Fruit fly (Drosophila melanogaster) whole organism, embryonic: ENCODE results near the gene drpr.

ENCODE experiments used
- Atf-2 ChIP-seq: fragments of 200-800 bp; sonication (Bioruptor generic); optimal IDR thresholded peaks from 2 replicates; lab custom pipeline; 2016; ENCODE audit warnings: missing biosample characterization, missing genetic modification characterization
- CG10147 ChIP-seq: fragments of 200-800 bp; sonication (Bioruptor generic); optimal IDR thresholded peaks from 2 replicates; lab custom pipeline; 2019; ENCODE audit warnings: missing biosample characterization, mild to moderate bottlenecking, missing genetic modification characterization, moderate library complexity
- CG13287 ChIP-seq: fragments of 200-800 bp; sonication (Bioruptor generic); IDR thresholded peaks from 2 replicates; pipeline ENCODE4 v1.3.6; 2022; ENCODE audit warnings: missing biosample characterization, missing genetic modification characterization; ENCODE audit not compliant: partially characterized antibody
- CG1529 ChIP-seq: fragments of 200-800 bp; sonication (Bioruptor generic); optimal IDR thresholded peaks from 3 replicates; lab custom pipeline; 2018; ENCODE audit warnings: missing biosample characterization, missing genetic modification characterization
- CG15514 ChIP-seq: fragments of 200-800 bp; sonication (Bioruptor generic); optimal IDR thresholded peaks from 3 replicates; lab custom pipeline; 2017; ENCODE audit warnings: missing biosample characterization, missing genetic modification characterization, mild to moderate bottlenecking, moderate library complexity, missing genetic modification reagents
- CG17568 ChIP-seq: fragments of 200-800 bp; sonication (Bioruptor generic); optimal IDR thresholded peaks from 2 replicates; lab custom pipeline; 2018; ENCODE audit warnings: missing biosample characterization, mild to moderate bottlenecking, missing genetic modification characterization, moderate library complexity
- CG18476 ChIP-seq: fragments of 200-800 bp; sonication (Bioruptor generic); optimal IDR thresholded peaks from 2 replicates; lab custom pipeline; 2016; ENCODE audit warnings: missing biosample characterization, mild to moderate bottlenecking, missing genetic modification characterization
- CG18764 ChIP-seq: fragments of 200-800 bp; sonication (Bioruptor generic); optimal IDR thresholded peaks from 3 replicates; lab custom pipeline; 2016; ENCODE audit warnings: missing biosample characterization, missing genetic modification characterization
- CG2712 ChIP-seq: fragments of 200-800 bp; optimal IDR thresholded peaks from 3 replicates; lab custom pipeline; 2019; ENCODE audit warnings: missing biosample characterization, mild to moderate bottlenecking, missing genetic modification characterization, moderate library complexity
- CG30431 ChIP-seq: fragments of 200-800 bp; sonication (Bioruptor generic); optimal IDR thresholded peaks from 2 replicates; lab custom pipeline; 2017; ENCODE audit warnings: missing biosample characterization, missing genetic modification characterization
- CG32532 ChIP-seq: fragments of 200-800 bp; sonication (Bioruptor generic); IDR thresholded peaks from 2 replicates; pipeline ENCODE4 v1.3.6; 2022; ENCODE audit warnings: missing biosample characterization, missing genetic modification characterization
- CG3847 ChIP-seq: fragments of 200-800 bp; sonication (Bioruptor generic); IDR thresholded peaks from 2 replicates; pipeline ENCODE4 v1.3.6; 2022; ENCODE audit warnings: missing biosample characterization, missing genetic modification characterization
- CG6175 ChIP-seq: fragments of 200-800 bp; sonication (Bioruptor generic); IDR thresholded peaks from 3 replicates; pipeline ENCODE4 v1.3.6; 2022; ENCODE audit warnings: missing biosample characterization, missing genetic modification characterization
- CG6254 ChIP-seq: fragments of 200-800 bp; sonication (Bioruptor generic); optimal IDR thresholded peaks from 3 replicates; lab custom pipeline; 2017; ENCODE audit warnings: mild to moderate bottlenecking, missing biosample characterization, missing genetic modification reagents, missing genetic modification characterization
- CG7271 ChIP-seq: fragments of 200-800 bp; sonication (Bioruptor generic); optimal IDR thresholded peaks from 2 replicates; lab custom pipeline; 2018; ENCODE audit warnings: missing biosample characterization, mild to moderate bottlenecking, missing genetic modification characterization, moderate library complexity
- CG7745 ChIP-seq: fragments of 200-800 bp; sonication (Bioruptor generic); optimal IDR thresholded peaks from 2 replicates; lab custom pipeline; 2018; ENCODE audit warnings: missing biosample characterization, mild to moderate bottlenecking, missing genetic modification characterization, moderate library complexity
- CG7987 ChIP-seq: fragments of 200-800 bp; sonication (Bioruptor generic); optimal IDR thresholded peaks from 2 replicates; lab custom pipeline; 2018; ENCODE audit warnings: missing biosample characterization, mild to moderate bottlenecking, missing genetic modification characterization, moderate library complexity
- CG8359 ChIP-seq: fragments of 200-800 bp; sonication (Bioruptor generic); optimal IDR thresholded peaks from 2 replicates; lab custom pipeline; 2017; ENCODE audit warnings: missing biosample characterization, mild to moderate bottlenecking, missing genetic modification characterization, borderline replicate concordance
- D19A ChIP-seq: fragments of 200-800 bp; optimal IDR thresholded peaks from 3 replicates; lab custom pipeline; 2019; ENCODE audit warnings: missing biosample characterization, mild to moderate bottlenecking, missing genetic modification characterization, moderate library complexity
- HLH54F ChIP-seq: fragments of 200-800 bp; sonication (Bioruptor generic); optimal IDR thresholded peaks from 3 replicates; lab custom pipeline; 2016; ENCODE audit warnings: missing biosample characterization, missing genetic modification characterization
- Hmr ChIP-seq: fragments of 200-800 bp; sonication (Bioruptor generic); optimal IDR thresholded peaks from 3 replicates; lab custom pipeline; 2017; ENCODE audit warnings: mild to moderate bottlenecking, missing biosample characterization, missing genetic modification reagents, missing genetic modification characterization
- Hr51 ChIP-seq, 2 experiments: fragments of 200-800 bp; sonication (Bioruptor generic); optimal IDR thresholded peaks; 2 replicates in 1 of 2; 3 replicates in 1 of 2; lab custom pipeline; 2016 to 2018; ENCODE audit warnings: missing biosample characterization in 2 of 2, missing genetic modification characterization in 2 of 2, mild to moderate bottlenecking in 1 of 2, moderate library complexity in 1 of 2
- Neu2 ChIP-seq: fragments of 200-800 bp; sonication (Bioruptor generic); optimal IDR thresholded peaks from 3 replicates; lab custom pipeline; 2016; ENCODE audit warnings: missing biosample characterization, missing genetic modification characterization, borderline replicate concordance
- Spps ChIP-seq: fragments of 200-800 bp; sonication (Bioruptor generic); optimal IDR thresholded peaks from 2 replicates; lab custom pipeline; 2018; ENCODE audit warnings: missing biosample characterization, mild to moderate bottlenecking, missing genetic modification characterization
- TFAM ChIP-seq: fragments of 200-800 bp; sonication (Bioruptor generic); optimal IDR thresholded peaks from 2 replicates; lab custom pipeline; 2017; ENCODE audit warnings: missing biosample characterization, missing genetic modification characterization, inconsistent platforms
- Xrp1 ChIP-seq: fragments of 200-800 bp; sonication (Bioruptor generic); IDR thresholded peaks from 2 replicates; pipeline ENCODE4 v1.3.6; 2022; ENCODE audit warnings: missing biosample characterization, missing genetic modification characterization
- ase ChIP-seq: fragments of 200-800 bp; sonication (Bioruptor generic); IDR thresholded peaks from 3 replicates; pipeline ENCODE4 v1.3.6; 2022; ENCODE audit warnings: missing biosample characterization, missing genetic modification characterization
- da ChIP-seq: fragments of 200-800 bp; sonication (Bioruptor generic); optimal IDR thresholded peaks from 2 replicates; lab custom pipeline; 2016; ENCODE audit warnings: missing biosample characterization, missing genetic modification characterization
- dmrt11E ChIP-seq: fragments of 200-800 bp; sonication (Bioruptor generic); optimal IDR thresholded peaks from 3 replicates; lab custom pipeline; 2018; ENCODE audit warnings: missing biosample characterization, mild to moderate bottlenecking, missing genetic modification characterization, moderate library complexity
- dmrt99B ChIP-seq: fragments of 200-800 bp; sonication (Bioruptor generic); optimal IDR thresholded peaks from 2 replicates; lab custom pipeline; 2018; ENCODE audit warnings: missing biosample characterization, mild to moderate bottlenecking, missing genetic modification characterization, moderate library complexity
- esg ChIP-seq: fragments of 200-800 bp; sonication (Bioruptor generic); conservative IDR thresholded peaks from 2 replicates; pipeline ENCODE4 v1.3.6; 2022; ENCODE audit warnings: missing biosample characterization, missing genetic modification characterization
- eve ChIP-seq, 2 experiments: fragments of >200 bp; optimal IDR thresholded peaks; 2 replicates each; lab custom pipeline; 2017; ENCODE audit warnings: missing biosample characterization in 2 of 2, missing genetic modification characterization in 2 of 2
- fd3F ChIP-seq: fragments of 200-800 bp; sonication (Bioruptor generic); optimal IDR thresholded peaks from 2 replicates; lab custom pipeline; 2018; ENCODE audit warnings: missing biosample characterization, mild to moderate bottlenecking, missing genetic modification characterization, moderate library complexity
- fd96Cb ChIP-seq: fragments of 200-800 bp; sonication (Bioruptor generic); optimal IDR thresholded peaks from 2 replicates; lab custom pipeline; 2018; ENCODE audit warnings: missing biosample characterization, mild to moderate bottlenecking, missing genetic modification characterization, moderate library complexity
- fru ChIP-seq: fragments of >200 bp; optimal IDR thresholded peaks from 2 replicates; lab custom pipeline; 2017
- her ChIP-seq: fragments of 200-800 bp; sonication (Bioruptor generic); optimal IDR thresholded peaks from 2 replicates; lab custom pipeline; 2016; ENCODE audit warnings: missing biosample characterization, missing genetic modification characterization
- kah ChIP-seq: fragments of 200-800 bp; sonication (Bioruptor generic); optimal IDR thresholded peaks from 2 replicates; lab custom pipeline; 2018; ENCODE audit warnings: missing biosample characterization, mild to moderate bottlenecking, missing genetic modification characterization
- knrl ChIP-seq: fragments of 200-800 bp; sonication (Bioruptor generic); IDR thresholded peaks from 3 replicates; pipeline ENCODE4 v1.3.6; 2022; ENCODE audit warnings: missing biosample characterization, missing genetic modification characterization; ENCODE audit not compliant: partially characterized antibody
- otp ChIP-seq: fragments of 200-800 bp; sonication (Bioruptor generic); IDR thresholded peaks from 3 replicates; pipeline ENCODE4, ENCODE4 v1.3.6; 2022; ENCODE audit warnings: missing biosample characterization, missing genetic modification characterization
- pan ChIP-seq, 4 experiments: fragments of >200 bp in 3 of 4; fragments of 200-800 bp in 1 of 4; sonication (Bioruptor generic) in 1 of 4; optimal IDR thresholded peaks in 3 of 4; IDR thresholded peaks in 1 of 4; 2 replicates each; pipeline versions ENCODE4 v1.3.6 to Lab custom; 2017 to 2022; ENCODE audit warnings: missing biosample characterization in 2 of 4, missing genetic modification characterization in 2 of 4, mixed read lengths in 1 of 4
- pfk ChIP-seq: fragments of 200-800 bp; sonication (Bioruptor generic); optimal IDR thresholded peaks from 2 replicates; lab custom pipeline; 2018; ENCODE audit warnings: missing biosample characterization, mild to moderate bottlenecking, missing genetic modification characterization, moderate library complexity
- pho ChIP-seq: fragments of 200-800 bp; sonication (Bioruptor generic); optimal IDR thresholded peaks from 2 replicates; lab custom pipeline; 2016; ENCODE audit warnings: missing biosample characterization, missing genetic modification characterization
- repo ChIP-seq: fragments of 200-800 bp; sonication (Bioruptor generic); optimal IDR thresholded peaks from 2 replicates; lab custom pipeline; 2016; ENCODE audit warnings: missing biosample characterization, missing genetic modification characterization
- sim ChIP-seq: fragments of 200-800 bp; sonication (Bioruptor generic); IDR thresholded peaks from 2 replicates; pipeline ENCODE4 v1.3.6; 2022; ENCODE audit warnings: missing biosample characterization, missing genetic modification characterization
- sr ChIP-seq: fragments of 200-800 bp; sonication (Bioruptor generic); IDR thresholded peaks from 3 replicates; pipeline ENCODE4 v1.3.6; 2022; ENCODE audit warnings: missing biosample characterization, missing genetic modification characterization
- ttk ChIP-seq: fragments of 200-800 bp; sonication (Bioruptor generic); IDR thresholded peaks from 2 replicates; pipeline ENCODE4 v2.1.2; 2022; ENCODE audit warnings: missing biosample characterization, missing genetic modification characterization
- twi ChIP-seq: fragments of 200-800 bp; optimal IDR thresholded peaks from 2 replicates; lab custom pipeline; 2019; ENCODE audit warnings: missing biosample characterization, mild to moderate bottlenecking, missing genetic modification characterization, moderate library complexity
- vnd ChIP-seq: fragments of 200-800 bp; sonication (Bioruptor generic); IDR thresholded peaks from 3 replicates; pipeline ENCODE4 v1.3.6; 2022; ENCODE audit warnings: missing biosample characterization, missing genetic modification characterization; ENCODE audit not compliant: partially characterized antibody

drpr gene

dm6 chr3L:1690727-1691413 lies 40.0 kb downstream of the drpr start (continued):
- 0 out of 2 replicates have a peak, but pooled peaks have one; percentile 1 for TF ChIP-seq CG3847 (GFP tag; lab: Robert Waterston, UW)
- TF ChIP-seq fd3F (GFP tag; lab: Kevin White, UChicago) = no peak
- TF ChIP-seq CG6175 (GFP tag; lab: Robert Waterston, UW) = 0 out of 3 replicates have a peak, but pooled peaks have one; percentile 9
- no peak for TF ChIP-seq CG18476 (GFP tag; lab: Kevin White, UChicago)
- TF ChIP-seq CG32532 (GFP tag; lab: Robert Waterston, UW) = no peak
- no peak for TF ChIP-seq CG30431 (GFP tag; lab: Kevin White, UChicago)
- no peak for TF ChIP-seq da (GFP tag; lab: Kevin White, UChicago)
- no peak for TF ChIP-seq pan (optimal IDR thresholded peaks at IDR 0.05; lab: Kevin White, UChicago)
- TF ChIP-seq pan (GFP tag; optimal IDR thresholded peaks at IDR 0.05 in 1 of 2, IDR thresholded peaks at IDR 0.05 in 1 of 2) = no peak
- TF ChIP-seq Atf-2 (GFP tag; lab: Kevin White, UChicago) = no peak
- no peak for TF ChIP-seq CG13287 (GFP tag; lab: Robert Waterston, UW)
- TF ChIP-seq CG7745 (tag; lab: Kevin White, UChicago) = no peak
- no peak for TF ChIP-seq Neu2
- peak; percentile 36 for TF ChIP-seq CG7987 (GFP tag; lab: Kevin White, UChicago)
- TF ChIP-seq dmrt99B (tag; lab: Kevin White, UChicago) = peak; percentile 51
- TF ChIP-seq repo = no peak
- no peak for TF ChIP-seq CG18764
- no peak for TF ChIP-seq sim (GFP tag; lab: Robert Waterston, UW)
- peak; percentile 56; the same call in 1 of the 2 replicates for TF ChIP-seq ttk (GFP tag; lab: Robert Waterston, UW)
- peak; percentile 63; the same call in 1 of the 2 replicates for TF ChIP-seq Xrp1 (GFP tag; lab: Robert Waterston, UW)
- no peak for TF ChIP-seq CG7271
- peak; percentile 39 for TF ChIP-seq dmrt11E (tag; lab: Kevin White, UChicago)
- TF ChIP-seq TFAM (GFP tag; lab: Kevin White, UChicago) = no peak
- TF ChIP-seq CG10147 = no peak
- TF ChIP-seq CG6254 (GFP tag; lab: Kevin White, UChicago) = peak; percentile 37
- TF ChIP-seq fd96Cb (tag; lab: Kevin White, UChicago) = peak; percentile 49
- no peak for TF ChIP-seq CG15514 (GFP tag; lab: Kevin White, UChicago)
- TF ChIP-seq CG1529 = peak; percentile 11
- TF ChIP-seq vnd (GFP tag; lab: Robert Waterston, UW) = no peak
- TF ChIP-seq esg (GFP tag; lab: Robert Waterston, UW) = no peak
- no peak for TF ChIP-seq twi
- TF ChIP-seq knrl (GFP tag; lab: Robert Waterston, UW) = no peak
- TF ChIP-seq D19A (tag; lab: Kevin White, UChicago) = peak; percentile 8
- peak; percentile 21 for TF ChIP-seq Hmr (GFP tag; lab: Kevin White, UChicago)
- TF ChIP-seq CG8359 (GFP tag; lab: Kevin White, UChicago) = no peak
- no peak for TF ChIP-seq her (GFP tag; lab: Kevin White, UChicago)
- TF ChIP-seq eve (GFP tag; optimal IDR thresholded peaks at IDR 0.05; lab: Kevin White, UChicago) = no peak
- TF ChIP-seq otp = peak; percentile 69; the same call in 2 of the 3 replicates
- peak; percentile 20; the same call in 1 of the 3 replicates for TF ChIP-seq ase (GFP tag; lab: Robert Waterston, UW)
- TF ChIP-seq pho (GFP tag; lab: Kevin White, UChicago) = no peak
- no peak for TF ChIP-seq fru
- TF ChIP-seq HLH54F (GFP tag; lab: Kevin White, UChicago) = no peak
- peak; percentile 19 for TF ChIP-seq Spps (tag; lab: Kevin White, UChicago)
- no peak for TF ChIP-seq pfk (GFP tag; lab: Kevin White, UChicago)
- no peak for TF ChIP-seq kah (GFP tag; lab: Kevin White, UChicago)
- no peak for TF ChIP-seq sr (GFP tag; lab: Robert Waterston, UW)
- no peak for TF ChIP-seq CG17568
- no peak for TF ChIP-seq Hr51 (GFP tag; optimal IDR thresholded peaks at IDR 0.05; lab: Kevin White, UChicago)
- peak; percentile 58 for TF ChIP-seq CG2712 (tag; lab: Kevin White, UChicago)
